Fruit fly (Drosophila melanogaster) Kc167 (cell line): ENCODE results near the gene Gba1b.

Experiments used
- Myc ChIP-seq: fragments of >200 bp; optimal IDR thresholded peaks from 2 replicates; lab custom pipeline; 2017; ENCODE audit warnings: missing external identifiers
- insv ChIP-seq: fragments of >200 bp; optimal IDR thresholded peaks from 3 replicates; lab custom pipeline; 2018; ENCODE audit warnings: missing external identifiers
- psq ChIP-seq: fragments of >200 bp; optimal IDR thresholded peaks from 2 replicates; lab custom pipeline; 2017; ENCODE audit warnings: missing external identifiers
- ttk ChIP-seq: sonication (Bioruptor generic); optimal IDR thresholded peaks from 2 replicates; lab custom pipeline; 2017; ENCODE audit warnings: missing external identifiers

DNA sequence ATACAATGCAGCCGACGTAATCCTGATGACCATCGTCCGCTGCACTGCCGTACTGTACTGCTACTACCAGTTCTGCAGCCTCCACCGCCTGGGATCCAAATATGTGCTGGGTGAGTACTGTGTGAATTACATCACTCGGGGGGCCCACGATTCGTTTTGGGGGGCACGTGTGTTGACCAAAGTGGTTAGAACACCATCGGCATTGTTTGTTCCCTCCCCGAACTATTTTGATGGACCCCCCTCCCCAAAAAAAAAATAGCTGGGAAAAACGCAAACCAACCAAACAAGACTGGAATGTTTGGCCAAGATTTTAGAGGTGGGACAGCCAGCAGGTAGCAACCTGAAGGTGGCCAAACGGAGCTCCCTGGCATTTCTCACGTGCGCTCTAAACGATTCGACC is 42.8 kb downstream of the Gba1b start:
- no peak for TF ChIP-seq psq (lab: Kevin White, UChicago)
- no peak for TF ChIP-seq insv
- no peak for TF ChIP-seq Myc (lab: Kevin White, UChicago)
- TF ChIP-seq ttk (lab: Kevin White, UChicago): no peak
